Worm (Caenorhabditis elegans): ENCODE data around the gene mks-1.
A peak's percentile ranks its signal among the peaks of the same experiment; 100 is the strongest.

The mks-1 gene

ce11 chrIII:3160490-3160889 lies 25.6 kb upstream of the mks-1 start:
- TF ChIP-seq nhr-28 (tag; optimal IDR thresholded peaks at IDR 0.05): no peak
- TF ChIP-seq set-16 (GFP tag; IDR thresholded peaks at IDR 0.05): no peak
- TF ChIP-seq F37D6.2 (tag; optimal IDR thresholded peaks at IDR 0.05): no peak
- TF ChIP-seq D1046.2 (GFP tag; IDR thresholded peaks at IDR 0.05): no peak
- no peak for TF ChIP-seq mdl-1 (tag; optimal IDR thresholded peaks at IDR 0.05)
- TF ChIP-seq daf-8 (GFP tag; IDR thresholded peaks at IDR 0.05): no peak
- TF ChIP-seq dpl-1 (GFP tag; optimal IDR thresholded peaks at IDR 0.05): no peak
- TF ChIP-seq mxl-3 (GFP tag; optimal IDR thresholded peaks at IDR 0.05): no peak
- TF ChIP-seq zfp-3 (GFP tag; conservative IDR thresholded peaks at IDR 0.05): no peak
- TF ChIP-seq hlh-11 (tag; optimal IDR thresholded peaks at IDR 0.05): no peak

ce11 chrIII:3161600-3161999 lies 24.5 kb upstream of the mks-1 start:
- no peak for TF ChIP-seq daf-12 (tag; optimal IDR thresholded peaks at IDR 0.05)
- TF ChIP-seq nhr-25 (tag; optimal IDR thresholded peaks at IDR 0.05; ENCODE audit: borderline replicate concordance, insufficient read depth): peak; percentile 73
- TF ChIP-seq ama-1 (optimal IDR thresholded peaks at IDR 0.05): no peak
- TF ChIP-seq ceh-28 (tag; optimal IDR thresholded peaks at IDR 0.05): no peak
- peak; percentile 23 for TF ChIP-seq nhr-28 (tag; optimal IDR thresholded peaks at IDR 0.05)
- no peak for TF ChIP-seq F44E2.7 (GFP tag; IDR thresholded peaks at IDR 0.05)
- no peak for TF ChIP-seq fos-1 (tag; optimal IDR thresholded peaks at IDR 0.05)
- TF ChIP-seq snpc-4 (tag; optimal IDR thresholded peaks at IDR 0.05): no peak
- TF ChIP-seq mep-1 (tag; optimal IDR thresholded peaks at IDR 0.05): no peak
- no peak for TF ChIP-seq daf-8 (GFP tag; IDR thresholded peaks at IDR 0.05)

- no peak for TF ChIP-seq ZK337.2 (GFP tag; IDR thresholded peaks at IDR 0.05)
- TF ChIP-seq ceh-28 (tag; optimal IDR thresholded peaks at IDR 0.05): no peak
- no peak for TF ChIP-seq egl-43 (GFP tag; IDR thresholded peaks at IDR 0.05)
- no peak for TF ChIP-seq daf-16 (GFP tag; optimal IDR thresholded peaks at IDR 0.05)
- TF ChIP-seq daf-16 (tag; optimal IDR thresholded peaks at IDR 0.05): no peak
- no peak for TF ChIP-seq jun-1 (tag; optimal IDR thresholded peaks at IDR 0.05)
- TF ChIP-seq mep-1 (tag; optimal IDR thresholded peaks at IDR 0.05): no peak
- TF ChIP-seq Y105C5A.15 (GFP tag; IDR thresholded peaks at IDR 0.05): no peak
- no peak for TF ChIP-seq rbr-2 (tag; optimal IDR thresholded peaks at IDR 0.05)
- no peak for TF ChIP-seq lir-3 (tag; optimal IDR thresholded peaks at IDR 0.05)
- TF ChIP-seq gei-8 (GFP tag; optimal IDR thresholded peaks at IDR 0.05): no peak
- no peak for TF ChIP-seq mdl-1 (tag; optimal IDR thresholded peaks at IDR 0.05)
- no peak for TF ChIP-seq hlh-30 (tag; optimal IDR thresholded peaks at IDR 0.05; ENCODE audit: insufficient read depth)
These were observed 22.6 kb upstream of the mks-1 start for ce11 chrIII:3163448-3163847.

DNA sequence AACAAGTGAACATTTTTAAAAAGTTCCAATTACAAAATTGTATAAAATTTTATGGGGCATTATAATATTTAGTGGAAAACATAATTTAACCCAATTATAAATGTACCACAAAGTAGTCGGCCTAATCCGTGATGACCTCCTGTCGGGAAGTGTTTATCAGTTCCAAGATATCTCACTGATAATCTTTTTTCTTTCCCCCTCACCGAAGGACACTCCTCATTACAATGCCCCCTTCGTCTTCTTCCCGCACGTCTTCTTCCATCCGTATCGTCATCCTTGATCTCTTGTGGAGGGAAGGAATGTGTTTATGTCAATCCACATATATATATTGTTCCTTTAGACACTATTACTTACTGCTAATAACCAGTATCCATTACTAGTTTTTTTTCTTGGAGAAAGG lies 20.8 kb upstream of the mks-1 start, which contains the start of gene R148.5:
Gene R148.5 (plus strand): TSS at position 331 of the 400 bp plus-strand sequence.
- TF ChIP-seq nhr-48 (tag; optimal IDR thresholded peaks at IDR 0.05): no peak
- TF ChIP-seq zfp-3 (GFP tag; conservative IDR thresholded peaks at IDR 0.05): no peak

DNA sequence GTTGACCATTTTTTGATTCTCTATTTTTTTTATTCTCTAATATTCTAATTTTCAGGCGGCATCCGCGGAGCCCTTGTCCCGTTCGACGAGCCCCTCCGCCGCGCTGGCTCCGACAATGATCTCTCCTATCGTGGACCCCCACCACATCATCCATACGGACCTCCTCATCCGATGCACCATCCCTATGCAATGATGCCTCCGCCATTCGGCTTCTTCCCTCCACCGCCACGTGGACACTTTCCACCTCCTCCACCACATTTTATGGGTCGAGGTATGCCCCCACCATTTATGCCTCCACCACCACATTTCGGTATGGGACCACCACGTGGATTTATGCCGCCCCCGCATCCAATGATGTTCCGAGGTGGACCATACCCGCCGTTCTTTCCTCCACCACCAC lies 16.8 kb upstream of the mks-1 start:
- peak; percentile 79 for TF ChIP-seq set-16 (GFP tag; IDR thresholded peaks at IDR 0.05)
- no peak for TF ChIP-seq egl-43 (GFP tag; IDR thresholded peaks at IDR 0.05)

DNA sequence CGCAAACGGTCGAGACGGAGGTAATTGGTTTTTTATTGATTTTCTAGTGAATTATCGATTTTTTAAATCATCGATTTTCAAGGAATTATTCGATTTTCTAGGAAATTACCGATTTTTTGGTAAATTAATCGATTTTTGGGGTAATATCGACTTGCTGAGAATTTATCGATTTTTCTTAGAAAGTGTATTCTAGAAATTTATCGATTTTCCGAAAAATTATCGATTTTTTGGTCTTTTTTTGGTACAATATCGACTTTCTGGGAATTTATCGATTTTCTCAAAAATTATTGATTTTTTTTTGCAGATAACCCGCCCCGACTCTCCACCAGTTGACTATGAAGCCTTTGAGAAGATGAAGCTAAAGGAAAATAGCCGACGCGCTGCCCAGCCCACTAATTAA lies 15.5 kb upstream of the mks-1 start:
- TF ChIP-seq unc-130 (GFP tag; optimal IDR thresholded peaks at IDR 0.05) (no peak), ceh-28 (tag; optimal IDR thresholded peaks at IDR 0.05) (peak; percentile 98)

DNA sequence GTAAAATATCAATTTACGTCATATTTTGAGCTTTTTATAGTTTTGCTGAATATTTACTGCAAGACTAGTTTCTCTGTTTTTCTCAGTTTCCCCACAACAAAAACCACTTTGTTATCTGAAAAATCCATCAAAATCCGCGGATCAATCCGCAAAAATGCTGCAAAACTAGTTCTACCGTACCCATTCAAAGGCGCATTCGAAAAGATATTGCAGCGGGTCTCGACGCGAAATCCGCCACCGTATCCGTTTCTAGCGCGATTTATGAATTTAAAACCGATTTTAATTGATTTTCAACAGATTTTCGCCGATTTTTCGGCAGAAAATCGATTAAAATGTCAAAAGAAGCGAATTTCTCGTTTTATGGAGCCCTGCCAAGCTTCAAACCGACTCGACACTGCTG lies 14.7 kb upstream of the mks-1 start, which contains the start of gene R148.4:
Gene R148.4 (plus strand): TSS at position 211 of the 400 bp plus-strand sequence.
- TF ChIP-seq madf-9 (GFP tag; conservative IDR thresholded peaks at IDR 0.05) (no peak), mdl-1 (tag; optimal IDR thresholded peaks at IDR 0.05) (no peak), nhr-102 (tag; optimal IDR thresholded peaks at IDR 0.05) (no peak), unc-130 (GFP tag; optimal IDR thresholded peaks at IDR 0.05) (peak; percentile 19), nhr-10 (tag; optimal IDR thresholded peaks at IDR 0.05) (no peak), nhr-48 (tag; optimal IDR thresholded peaks at IDR 0.05) (no peak), hmg-1.1 (GFP tag; IDR thresholded peaks at IDR 0.05) (no peak), mxl-2 (GFP tag; conservative IDR thresholded peaks at IDR 0.05) (no peak), tag-97 (GFP tag; IDR thresholded peaks at IDR 0.05) (no peak), mdt-29 (GFP tag; IDR thresholded peaks at IDR 0.05) (no peak), daf-8 (GFP tag; IDR thresholded peaks at IDR 0.05) (no peak), cey-2 (tag; optimal IDR thresholded peaks at IDR 0.05; ENCODE audit: borderline replicate concordance, insufficient read depth) (no peak), hif-1 (tag; optimal IDR thresholded peaks at IDR 0.05) (no peak), fkh-10 (GFP tag; optimal IDR thresholded peaks at IDR 0.05) (no peak), F49E8.2 (tag; optimal IDR thresholded peaks at IDR 0.05; ENCODE audit: borderline replicate concordance) (peak; percentile 64)

Data from whole organism, L4 larva.